Worm (Caenorhabditis elegans) whole organism, late embryonic: Measurements from ENCODE around the gene T03F6.3.

ENCODE experiments used
- pag-3 ChIP-seq: sonication (generic microtip); optimal IDR thresholded peaks from 2 replicates; lab custom pipeline; 2016; ENCODE audit warnings: missing compliant biosample characterization, missing genetic modification characterization, borderline replicate concordance
- ttx-3 ChIP-seq: sonication (generic microtip); optimal IDR thresholded peaks from 2 replicates; lab custom pipeline; 2016; ENCODE audit warnings: missing genetic modification reagents, missing genetic modification characterization, missing compliant biosample characterization

DNA sequence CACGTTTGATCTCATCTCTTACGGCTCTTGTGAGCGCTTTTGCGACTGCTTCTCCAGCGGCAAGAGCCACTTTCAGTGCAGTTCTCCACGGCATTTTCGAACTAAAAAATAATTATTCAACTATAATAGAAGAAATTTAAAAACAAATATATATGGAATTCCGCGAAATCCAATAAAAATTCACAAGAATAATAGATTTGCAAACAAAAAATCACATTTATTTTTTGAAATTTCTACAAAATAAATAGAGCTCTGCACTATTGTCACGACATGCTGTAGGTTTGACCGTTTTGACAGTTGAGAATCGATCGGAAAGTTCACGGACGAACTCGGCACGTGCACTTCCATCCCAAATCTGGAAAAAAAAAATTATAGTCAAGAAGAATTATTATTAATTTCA, 46.4 kb downstream of the T03F6.3 start, which contains the start of gene F45G2.8:
- TF ChIP-seq ttx-3 (no peak), pag-3 (tag; lab: Kevin White, UChicago) (no peak)
